ENCODE assay signal across 5 fruit fly cellular contexts in genomic region chrX:2303771-2304513, dm6.
A peak's percentile ranks its signal among the peaks of the same experiment; 100 is the strongest.
TF ChIP-seq lines count a peak whose summit lies in the region.

No protein-coding gene starts in this region.

TF ChIP-seq in whole organism, adult, 20 proteins besides CTCF, POLR2A, EP300 and RAD21 (continued from another document):
- peak; percentile 66 for TF ChIP-seq CG12768 (GFP tag; optimal IDR thresholded peaks at IDR 0.05; lab: Kevin White, UChicago)
- peak; percentile 85 for TF ChIP-seq CG11617 (GFP tag; optimal IDR thresholded peaks at IDR 0.05; lab: Kevin White, UChicago)
- peak; percentile 96 for TF ChIP-seq pad (GFP tag; optimal IDR thresholded peaks at IDR 0.05; lab: Kevin White, UChicago)
- peak; percentile 86 for TF ChIP-seq CG7101 (tag; optimal IDR thresholded peaks at IDR 0.05; lab: Kevin White, UChicago)

TF ChIP-seq in whole organism, embryonic, 481 proteins besides CTCF, POLR2A, EP300 and RAD21 (continued from another document and continues in another):
- peak; percentile 89 for TF ChIP-seq CG18262 (tag; optimal IDR thresholded peaks at IDR 0.05; lab: Kevin White, UChicago)
- TF ChIP-seq CG32767 (GFP tag; IDR thresholded peaks at IDR 0.05; lab: Robert Waterston, UW) = peak; percentile 86; the same call in 1 of the 2 replicates
- TF ChIP-seq cg (GFP tag; optimal IDR thresholded peaks at IDR 0.05; lab: Kevin White, UChicago) = peak; percentile 71
- no peak for TF ChIP-seq zen2 (GFP tag; IDR thresholded peaks at IDR 0.05; lab: Robert Waterston, UW; ENCODE audit: partially characterized antibody)
- peak; percentile 49 for TF ChIP-seq Ravus (GFP tag; IDR thresholded peaks at IDR 0.05; lab: Robert Waterston, UW)
- peak; percentile 84 for TF ChIP-seq kay (GFP tag; optimal IDR thresholded peaks at IDR 0.05; lab: Kevin White, UChicago)
- no peak for TF ChIP-seq CG34224 (GFP tag; IDR thresholded peaks at IDR 0.05; lab: Robert Waterston, UW; ENCODE audit: partially characterized antibody)
- peak; percentile 18 to 30 for TF ChIP-seq insv (GFP tag; optimal IDR thresholded peaks at IDR 0.05; lab: Kevin White, UChicago)
- TF ChIP-seq h (optimal IDR thresholded peaks at IDR 0.05; lab: Kevin White, UChicago) = no peak
- TF ChIP-seq dysf (GFP tag; IDR thresholded peaks at IDR 0.05; lab: Robert Waterston, UW) = peak; percentile 86
- TF ChIP-seq ara (GFP tag; IDR thresholded peaks at IDR 0.05; lab: Robert Waterston, UW) = peak; percentile 74
- TF ChIP-seq sens-2 (GFP tag; IDR thresholded peaks at IDR 0.05; lab: Robert Waterston, UW) = peak; percentile 63; the same call in 1 of the 2 replicates
- TF ChIP-seq Ets97D (GFP tag; optimal IDR thresholded peaks at IDR 0.05; lab: Kevin White, UChicago) = peak; percentile 62
- TF ChIP-seq CG11560 (tag; IDR thresholded peaks at IDR 0.05; lab: Robert Waterston, UW) = peak; percentile 54; the same call in 2 of the 3 replicates
- TF ChIP-seq CG11504 (tag; optimal IDR thresholded peaks at IDR 0.05; lab: Kevin White, UChicago) = peak; percentile 88
- TF ChIP-seq grau (tag; optimal IDR thresholded peaks at IDR 0.05; lab: Kevin White, UChicago) = peak; percentile 90
- peak; percentile 91 for TF ChIP-seq nmo (GFP tag; optimal IDR thresholded peaks at IDR 0.05; lab: Kevin White, UChicago)
- peak; percentile 90 for TF ChIP-seq CG12659 (GFP tag; optimal IDR thresholded peaks at IDR 0.05; lab: Kevin White, UChicago)
- peak; percentile 56 for TF ChIP-seq twi (tag; optimal IDR thresholded peaks at IDR 0.05; lab: Kevin White, UChicago)
- peak; percentile 32 for TF ChIP-seq CG2116 (GFP tag; optimal IDR thresholded peaks at IDR 0.05; lab: Kevin White, UChicago)
- TF ChIP-seq CG31224 (GFP tag; IDR thresholded peaks at IDR 0.05; lab: Robert Waterston, UW) = peak; percentile 73
- TF ChIP-seq CG10147 (GFP tag; optimal IDR thresholded peaks at IDR 0.05; lab: Kevin White, UChicago) = peak; percentile 89
- no peak for TF ChIP-seq sna (GFP tag; IDR thresholded peaks at IDR 0.05; lab: Robert Waterston, UW; ENCODE audit: partially characterized antibody)
- peak; percentile 76 for TF ChIP-seq CG18764 (GFP tag; optimal IDR thresholded peaks at IDR 0.05; lab: Kevin White, UChicago)
- TF ChIP-seq vfl (GFP tag; optimal IDR thresholded peaks at IDR 0.05; lab: Kevin White, UChicago) = peak; percentile 86
- no peak for TF ChIP-seq unc-4 (GFP tag; IDR thresholded peaks at IDR 0.05; lab: Robert Waterston, UW; ENCODE audit: partially characterized antibody)
- peak; percentile 54; the same call in 1 of the 2 replicates for TF ChIP-seq Gsc (GFP tag; IDR thresholded peaks at IDR 0.05; lab: Robert Waterston, UW)
- TF ChIP-seq CG4328 (GFP tag; optimal IDR thresholded peaks at IDR 0.05; lab: Kevin White, UChicago) = peak; percentile 70
- TF ChIP-seq en (GFP tag; optimal IDR thresholded peaks at IDR 0.05; lab: Kevin White, UChicago) = peak; percentile 64
- TF ChIP-seq aop (GFP tag; IDR thresholded peaks at IDR 0.05; lab: Robert Waterston, UW) = no peak

TF ChIP-seq in whole organism, prepupa, 60 proteins besides CTCF, POLR2A, EP300 and RAD21 (continued from another document and continues in another):
- TF ChIP-seq esn (GFP tag; optimal IDR thresholded peaks at IDR 0.05; lab: Kevin White, UChicago) (peak; percentile 92), CG8319 (GFP tag; optimal IDR thresholded peaks at IDR 0.05; lab: Kevin White, UChicago) (peak; percentile 67), OdsH (GFP tag; optimal IDR thresholded peaks at IDR 0.05; lab: Kevin White, UChicago) (peak; percentile 79), CG11762 (GFP tag; optimal IDR thresholded peaks at IDR 0.05; lab: Kevin White, UChicago; ENCODE audit: insufficient read depth) (peak; percentile 72), fd59A (GFP tag; optimal IDR thresholded peaks at IDR 0.05; lab: Kevin White, UChicago) (peak; percentile 79), CG3919 (GFP tag; optimal IDR thresholded peaks at IDR 0.05; lab: Kevin White, UChicago) (peak; percentile 81), CG1621 (tag; optimal IDR thresholded peaks at IDR 0.05; lab: Kevin White, UChicago) (peak; percentile 76), Gug (GFP tag; IDR thresholded peaks at IDR 0.05; lab: Robert Waterston, UW) (peak; percentile 64), Sox15 (GFP tag; optimal IDR thresholded peaks at IDR 0.05; lab: Kevin White, UChicago) (peak; percentile 75), fd85E (GFP tag; optimal IDR thresholded peaks at IDR 0.05; lab: Kevin White, UChicago) (peak; percentile 28), cyc (GFP tag; optimal IDR thresholded peaks at IDR 0.05; lab: Kevin White, UChicago) (peak; percentile 81), vri (GFP tag; optimal IDR thresholded peaks at IDR 0.05; lab: Kevin White, UChicago) (peak; percentile 88), CG6808 (GFP tag; optimal IDR thresholded peaks at IDR 0.05; lab: Kevin White, UChicago) (peak; percentile 82), CG9139 (GFP tag; optimal IDR thresholded peaks at IDR 0.05; lab: Kevin White, UChicago) (peak; percentile 79), CG7368 (GFP tag; optimal IDR thresholded peaks at IDR 0.05; lab: Kevin White, UChicago) (peak; percentile 74), Hr38 (GFP tag; optimal IDR thresholded peaks at IDR 0.05; lab: Kevin White, UChicago) (no peak), CG8632 (GFP tag; optimal IDR thresholded peaks at IDR 0.05; lab: Kevin White, UChicago) (peak; percentile 81), Hr39 (GFP tag; optimal IDR thresholded peaks at IDR 0.05; lab: Kevin White, UChicago) (peak; percentile 87), dac (GFP tag; optimal IDR thresholded peaks at IDR 0.05; lab: Kevin White, UChicago) (peak; percentile 64), CG6163 (GFP tag; IDR thresholded peaks at IDR 0.05; lab: Robert Waterston, UW) (peak; percentile 85), CG4318 (GFP tag; optimal IDR thresholded peaks at IDR 0.05; lab: Kevin White, UChicago) (peak; percentile 71), svp (GFP tag; lab: Kevin White, UChicago) (peak; percentile 94), CG32006 (GFP tag; optimal IDR thresholded peaks at IDR 0.05; lab: Kevin White, UChicago) (peak; percentile 88), CG8119 (GFP tag; IDR thresholded peaks at IDR 0.05; lab: Robert Waterston, UW) (peak; percentile 90), spab (GFP tag; optimal IDR thresholded peaks at IDR 0.05; lab: Kevin White, UChicago) (peak; percentile 63), Sox102F (GFP tag; optimal IDR thresholded peaks at IDR 0.05; lab: Kevin White, UChicago) (peak; percentile 87), dsx (GFP tag; optimal IDR thresholded peaks at IDR 0.05; lab: Kevin White, UChicago; ENCODE audit: poor library complexity, severe bottlenecking) (peak; percentile 68), Eip93F (GFP tag; optimal IDR thresholded peaks at IDR 0.05; lab: Kevin White, UChicago) (peak; percentile 54), pdm3 (GFP tag; optimal IDR thresholded peaks at IDR 0.05; lab: Kevin White, UChicago) (peak; percentile 89), CG10669 (GFP tag; optimal IDR thresholded peaks at IDR 0.05; lab: Kevin White, UChicago) (peak; percentile 81), Eip78C (GFP tag; lab: Kevin White, UChicago) (peak; percentile 96), Lpt (GFP tag; optimal IDR thresholded peaks at IDR 0.05; lab: Kevin White, UChicago) (peak; percentile 85), CG6854 (GFP tag; optimal IDR thresholded peaks at IDR 0.05; lab: Kevin White, UChicago) (peak; percentile 68)

TF ChIP-seq in whole organism, pupa, 21 proteins besides CTCF, POLR2A, EP300 and RAD21 (continued from another document):
- TF ChIP-seq rn (GFP tag; IDR thresholded peaks at IDR 0.05; lab: Robert Waterston, UW) (peak; percentile 43; the same call in 1 of the 2 replicates), Pif1B (GFP tag; optimal IDR thresholded peaks at IDR 0.05; lab: Kevin White, UChicago) (peak; percentile 87), Ets98B (GFP tag; IDR thresholded peaks at IDR 0.05; lab: Robert Waterston, UW) (peak; percentile 66)

TF ChIP-seq in whole organism, wandering third instar larva, 38 proteins besides CTCF, POLR2A, EP300 and RAD21 (continued from another document):
- TF ChIP-seq dl (GFP tag; optimal IDR thresholded peaks at IDR 0.05; lab: Kevin White, UChicago; ENCODE audit: insufficient read depth in 1 of 2, partially characterized antibody in 2 of 2) (peak; percentile 29 to 65), Hnf4 (GFP tag; optimal IDR thresholded peaks at IDR 0.05; lab: Kevin White, UChicago) (peak; percentile 76), woc (GFP tag; optimal IDR thresholded peaks at IDR 0.05; lab: Kevin White, UChicago) (peak; percentile 96), CG32264 (GFP tag; optimal IDR thresholded peaks at IDR 0.05; lab: Kevin White, UChicago) (peak; percentile 71), h (GFP tag; optimal IDR thresholded peaks at IDR 0.05; lab: Kevin White, UChicago) (peak; percentile 94), ey (GFP tag; optimal IDR thresholded peaks at IDR 0.05; lab: Kevin White, UChicago) (peak; percentile 90), psq (GFP tag; optimal IDR thresholded peaks at IDR 0.05; lab: Kevin White, UChicago) (peak; percentile 88), sv (GFP tag; optimal IDR thresholded peaks at IDR 0.05; lab: Kevin White, UChicago) (peak; percentile 86), br (GFP tag; optimal IDR thresholded peaks at IDR 0.05; lab: Kevin White, UChicago) (peak; percentile 90), Hr83 (GFP tag; optimal IDR thresholded peaks at IDR 0.05; lab: Kevin White, UChicago; ENCODE audit: poor library complexity, severe bottlenecking) (no peak), N (GFP tag; optimal IDR thresholded peaks at IDR 0.05; lab: Kevin White, UChicago) (no peak), tai (GFP tag; optimal IDR thresholded peaks at IDR 0.05; lab: Kevin White, UChicago) (peak; percentile 41), usp (GFP tag; optimal IDR thresholded peaks at IDR 0.05; lab: Kevin White, UChicago) (no peak), Myc (optimal IDR thresholded peaks at IDR 0.05; lab: Kevin White, UChicago) (no peak), lola (GFP tag; optimal IDR thresholded peaks at IDR 0.05; lab: Kevin White, UChicago) (no peak), Sp1 (GFP tag; optimal IDR thresholded peaks at IDR 0.05; lab: Kevin White, UChicago) (peak; percentile 88), CrebA (GFP tag; optimal IDR thresholded peaks at IDR 0.05; lab: Kevin White, UChicago; ENCODE audit: borderline replicate concordance) (no peak)
